Worm (Caenorhabditis elegans) whole organism, midembryonic: Measurements from ENCODE around the gene F56D1.1.

Experiments used
- T22C8.4 ChIP-seq: fragments of 200-800 bp; sonication (Bioruptor generic); IDR thresholded peaks from 2 replicates; pipeline ENCODE4 v1.3.6; 2022; ENCODE audit warnings: missing genetic modification characterization, missing compliant biosample characterization
- cog-1 ChIP-seq: sonication (generic microtip); optimal IDR thresholded peaks from 2 replicates; lab custom pipeline; 2016; ENCODE audit warnings: missing genetic modification characterization, missing compliant biosample characterization
- flt-1 ChIP-seq: fragments of 200-800 bp; sonication (Bioruptor generic); IDR thresholded peaks from 2 replicates; pipeline ENCODE4 v1.3.6; 2022; ENCODE audit warnings: missing genetic modification characterization, missing compliant biosample characterization
- klf-2 ChIP-seq: fragments of 200-800 bp; sonication (Bioruptor generic); conservative IDR thresholded peaks from 2 replicates; pipeline ENCODE4 v1.3.6; 2022; ENCODE audit warnings: missing genetic modification reagents, missing genetic modification characterization, missing compliant biosample characterization
- med-1 ChIP-seq: sonication (generic microtip); optimal IDR thresholded peaks from 2 replicates; lab custom pipeline; 2017; ENCODE audit warnings: missing genetic modification characterization, mild to moderate bottlenecking, missing compliant biosample characterization, antibody characterized with exemption, missing genetic modification reagents; ENCODE audit not compliant: insufficient read depth
- ref-1 ChIP-seq: fragments of 200-800 bp; sonication (Bioruptor generic); conservative IDR thresholded peaks from 2 replicates; pipeline ENCODE4 v1.3.6; 2022; ENCODE audit warnings: missing genetic modification reagents, missing genetic modification characterization, missing compliant biosample characterization
- tab-1 ChIP-seq: fragments of 200-800 bp; sonication (Bioruptor generic); IDR thresholded peaks from 2 replicates; pipeline ENCODE4 v1.3.6; 2022; ENCODE audit warnings: missing genetic modification characterization, missing compliant biosample characterization
- ztf-23 ChIP-seq: fragments of 200-800 bp; sonication (Bioruptor generic); IDR thresholded peaks from 2 replicates; pipeline ENCODE4 v1.3.6; 2022; ENCODE audit warnings: missing genetic modification reagents, missing genetic modification characterization, missing compliant biosample characterization
- ztf-29 ChIP-seq: fragments of 200-800 bp; sonication (Bioruptor generic); IDR thresholded peaks from 2 replicates; pipeline ENCODE4 v1.3.6; 2022; ENCODE audit warnings: missing genetic modification reagents, missing genetic modification characterization, missing compliant biosample characterization

ce11 chrII:5527841-5528240 lies 49.4 kb downstream of the F56D1.1 start, which contains the start of gene ZK177.1:
- TF ChIP-seq flt-1 (no peak), med-1 (no peak), tab-1 (GFP tag; lab: Robert Waterston, UW) (no peak), cog-1 (tag; lab: Kevin White, UChicago) (no peak), ztf-29 (GFP tag; lab: Robert Waterston, UW) (no peak), ref-1 (GFP tag; lab: Robert Waterston, UW) (no peak), klf-2 (GFP tag; lab: Robert Waterston, UW) (no peak), ztf-23 (no peak), T22C8.4 (GFP tag; lab: Robert Waterston, UW) (no peak)
